Fruit fly (Drosophila melanogaster) whole organism, embryonic: ENCODE data around the gene CG13385.

Experiments used
- ATbp ChIP-seq: fragments of 200-800 bp; sonication (Bioruptor generic); optimal IDR thresholded peaks from 2 replicates; lab custom pipeline; 2017; ENCODE audit warnings: missing biosample characterization, mild to moderate bottlenecking, missing genetic modification characterization, missing genetic modification reagents
- CG10462 ChIP-seq: fragments of 200-800 bp; sonication (Bioruptor generic); optimal IDR thresholded peaks from 2 replicates; lab custom pipeline; 2016; ENCODE audit warnings: missing biosample characterization, missing genetic modification characterization
- CG11695 ChIP-seq: fragments of 200-800 bp; sonication (Bioruptor generic); IDR thresholded peaks from 3 replicates; pipeline ENCODE4 v1.3.6; 2022; ENCODE audit warnings: missing biosample characterization, missing genetic modification characterization
- CG1233 ChIP-seq: fragments of 200-800 bp; sonication (Bioruptor generic); optimal IDR thresholded peaks from 4 replicates; lab custom pipeline; 2018; ENCODE audit warnings: missing biosample characterization, mild to moderate bottlenecking, missing genetic modification characterization
- CG12659 ChIP-seq: fragments of 200-800 bp; sonication (Bioruptor generic); optimal IDR thresholded peaks from 3 replicates; lab custom pipeline; 2017; ENCODE audit warnings: mild to moderate bottlenecking, missing biosample characterization, missing genetic modification reagents, missing genetic modification characterization
- CG13296 ChIP-seq: fragments of 200-800 bp; sonication (Bioruptor generic); optimal IDR thresholded peaks from 3 replicates; lab custom pipeline; 2018; ENCODE audit warnings: missing biosample characterization, mild to moderate bottlenecking, missing genetic modification characterization
- CG2199 ChIP-seq: fragments of 200-800 bp; sonication (Bioruptor generic); IDR thresholded peaks from 3 replicates; pipeline ENCODE4 v1.3.6; 2022; ENCODE audit warnings: missing biosample characterization, missing genetic modification characterization
- CG2202 ChIP-seq: fragments of 200-800 bp; sonication (Bioruptor generic); optimal IDR thresholded peaks from 2 replicates; lab custom pipeline; 2018; ENCODE audit warnings: missing biosample characterization, mild to moderate bottlenecking, missing genetic modification characterization
- CG3163 ChIP-seq: fragments of 200-800 bp; sonication (Bioruptor generic); optimal IDR thresholded peaks from 3 replicates; lab custom pipeline; 2016; ENCODE audit warnings: missing biosample characterization, missing genetic modification characterization
- CG3407 ChIP-seq: fragments of 200-800 bp; sonication (Bioruptor generic); optimal IDR thresholded peaks from 2 replicates; lab custom pipeline; 2018; ENCODE audit warnings: missing biosample characterization, mild to moderate bottlenecking, missing genetic modification characterization
- CG34224 ChIP-seq: fragments of 200-800 bp; sonication (Bioruptor generic); IDR thresholded peaks from 3 replicates; pipeline ENCODE4 v1.3.6; 2022; ENCODE audit warnings: missing biosample characterization, missing genetic modification characterization; ENCODE audit not compliant: partially characterized antibody
- CG3726 ChIP-seq: fragments of 200-800 bp; sonication (Bioruptor generic); IDR thresholded peaks from 3 replicates; pipeline ENCODE4, ENCODE4 v1.3.6; 2022; ENCODE audit warnings: missing biosample characterization, missing genetic modification characterization
- CG42726 ChIP-seq: fragments of 200-800 bp; sonication (Bioruptor generic); IDR thresholded peaks from 2 replicates; pipeline ENCODE4 v1.3.6; 2022; ENCODE audit warnings: missing biosample characterization, missing genetic modification characterization; ENCODE audit not compliant: partially characterized antibody
- CG6765 ChIP-seq: fragments of 200-800 bp; sonication (Bioruptor generic); optimal IDR thresholded peaks from 3 replicates; lab custom pipeline; 2017; ENCODE audit warnings: missing biosample characterization, mild to moderate bottlenecking, missing genetic modification characterization
- CG7271 ChIP-seq: fragments of 200-800 bp; sonication (Bioruptor generic); optimal IDR thresholded peaks from 2 replicates; lab custom pipeline; 2018; ENCODE audit warnings: missing biosample characterization, mild to moderate bottlenecking, missing genetic modification characterization, moderate library complexity
- CG7556 ChIP-seq: fragments of 200-800 bp; sonication (Bioruptor generic); optimal IDR thresholded peaks from 2 replicates; lab custom pipeline; 2017; ENCODE audit warnings: missing biosample characterization, mild to moderate bottlenecking, missing genetic modification characterization
- CG9797 ChIP-seq: fragments of 200-800 bp; sonication (Bioruptor generic); optimal IDR thresholded peaks from 3 replicates; lab custom pipeline; 2018; ENCODE audit warnings: missing biosample characterization, mild to moderate bottlenecking, missing genetic modification characterization
- E2f2 ChIP-seq: fragments of 200-800 bp; sonication (Bioruptor generic); IDR thresholded peaks from 2 replicates; pipeline ENCODE4 v1.3.6; 2022; ENCODE audit warnings: missing biosample characterization, missing genetic modification characterization
- Ets65A ChIP-seq: fragments of 200-800 bp; sonication (Bioruptor generic); peaks from one replicate; lab custom pipeline; 2016; ENCODE audit warnings: missing biosample characterization, missing genetic modification characterization
- HmgZ ChIP-seq: fragments of 200-800 bp; sonication (Bioruptor generic); optimal IDR thresholded peaks from 2 replicates; lab custom pipeline; 2018; ENCODE audit warnings: missing biosample characterization, mild to moderate bottlenecking, missing genetic modification characterization
- Med ChIP-seq: fragments of 200-800 bp; sonication (Bioruptor generic); peaks from one replicate; lab custom pipeline; 2016; ENCODE audit warnings: missing biosample characterization, missing genetic modification characterization, mild to moderate bottlenecking, inconsistent platforms, moderate library complexity
- Meics ChIP-seq: fragments of 200-800 bp; sonication (Bioruptor generic); optimal IDR thresholded peaks from 2 replicates; lab custom pipeline; 2017; ENCODE audit warnings: missing biosample characterization, mild to moderate bottlenecking, missing genetic modification characterization
- Myb ChIP-seq: fragments of 200-800 bp; sonication (Bioruptor generic); optimal IDR thresholded peaks from 2 replicates; lab custom pipeline; 2016; ENCODE audit warnings: missing biosample characterization, missing genetic modification characterization
- NFAT ChIP-seq: fragments of 200-800 bp; sonication (Bioruptor generic); IDR thresholded peaks from 2 replicates; pipeline ENCODE4 v1.3.6; 2022; ENCODE audit warnings: missing biosample characterization, missing genetic modification characterization
- Opbp ChIP-seq: fragments of 200-800 bp; sonication (Bioruptor generic); IDR thresholded peaks from 3 replicates; pipeline ENCODE4 v1.3.6; 2022; ENCODE audit warnings: missing biosample characterization, missing genetic modification characterization; ENCODE audit not compliant: partially characterized antibody
- Rx ChIP-seq: fragments of 200-800 bp; sonication (Bioruptor generic); IDR thresholded peaks from 2 replicates; pipeline ENCODE4 v1.3.6; 2022; ENCODE audit warnings: missing biosample characterization, missing genetic modification characterization
- Trl ChIP-seq, 3 experiments: fragments of >200 bp in 2 of 3; fragments of 200-800 bp in 1 of 3; sonication (Bioruptor generic) in 1 of 3; optimal IDR thresholded peaks; 2 replicates in 1 of 3; 3 replicates in 2 of 3; lab custom pipeline; 2016 to 2017; ENCODE audit warnings: missing biosample characterization in 1 of 3, missing genetic modification characterization in 1 of 3
- Vsx1 ChIP-seq: fragments of 200-800 bp; sonication (Bioruptor generic); optimal IDR thresholded peaks from 2 replicates; lab custom pipeline; 2017; ENCODE audit warnings: missing biosample characterization, mild to moderate bottlenecking, missing genetic modification characterization, missing genetic modification reagents
- ara ChIP-seq: fragments of 200-800 bp; sonication (Bioruptor generic); IDR thresholded peaks from 2 replicates; pipeline ENCODE4 v1.3.6; 2022; ENCODE audit warnings: missing biosample characterization, missing genetic modification characterization
- ci ChIP-seq: fragments of 200-800 bp; sonication (Bioruptor generic); IDR thresholded peaks from 3 replicates; pipeline ENCODE4 v1.3.6; 2022; ENCODE audit warnings: missing biosample characterization, missing genetic modification characterization
- ewg ChIP-seq: fragments of 200-800 bp; sonication (Bioruptor generic); optimal IDR thresholded peaks from 3 replicates; lab custom pipeline; 2017; ENCODE audit warnings: mild to moderate bottlenecking, missing biosample characterization, missing genetic modification reagents, missing genetic modification characterization
- gro ChIP-seq: fragments of 200-800 bp; sonication (Bioruptor generic); optimal IDR thresholded peaks from 2 replicates; lab custom pipeline; 2016; ENCODE audit warnings: missing biosample characterization, missing genetic modification characterization
- nerfin-2 ChIP-seq: fragments of 200-800 bp; sonication (Bioruptor generic); IDR thresholded peaks from 2 replicates; pipeline ENCODE4 v1.3.6; 2022; ENCODE audit warnings: missing biosample characterization, missing genetic modification characterization; ENCODE audit not compliant: partially characterized antibody
- nom ChIP-seq: fragments of 200-800 bp; sonication (Bioruptor generic); optimal IDR thresholded peaks from 2 replicates; lab custom pipeline; 2017; ENCODE audit warnings: missing biosample characterization, missing genetic modification characterization, mild to moderate bottlenecking, moderate library complexity, missing genetic modification reagents
- pb ChIP-seq: fragments of 200-800 bp; sonication (Bioruptor generic); optimal IDR thresholded peaks from 3 replicates; lab custom pipeline; 2016; ENCODE audit warnings: missing biosample characterization, missing genetic modification characterization
- sens ChIP-seq: fragments of 200-800 bp; sonication (Bioruptor generic); peaks from one replicate; lab custom pipeline; 2016; ENCODE audit warnings: missing biosample characterization, missing genetic modification characterization
- sisA ChIP-seq: fragments of 200-800 bp; sonication (Bioruptor generic); IDR thresholded peaks from 2 replicates; pipeline ENCODE4 v1.3.6; 2022; ENCODE audit warnings: missing biosample characterization, missing genetic modification characterization
- slbo ChIP-seq: fragments of 200-800 bp; sonication (Bioruptor generic); IDR thresholded peaks from 2 replicates; pipeline ENCODE4 v1.3.6; 2022; ENCODE audit warnings: missing biosample characterization, missing genetic modification characterization
- so ChIP-seq: fragments of 200-800 bp; sonication (Bioruptor generic); IDR thresholded peaks from 3 replicates; pipeline ENCODE4 v1.3.6; 2022; ENCODE audit warnings: missing biosample characterization, missing genetic modification characterization
- sob ChIP-seq: fragments of 200-800 bp; sonication (Bioruptor generic); IDR thresholded peaks from 2 replicates; pipeline ENCODE4 v1.3.6; 2022; ENCODE audit warnings: missing biosample characterization, missing genetic modification characterization
- sr ChIP-seq: fragments of 200-800 bp; sonication (Bioruptor generic); IDR thresholded peaks from 3 replicates; pipeline ENCODE4 v1.3.6; 2022; ENCODE audit warnings: missing biosample characterization, missing genetic modification characterization
- tin ChIP-seq: fragments of 200-800 bp; sonication (Bioruptor generic); optimal IDR thresholded peaks from 3 replicates; lab custom pipeline; 2016; ENCODE audit warnings: missing biosample characterization, missing genetic modification characterization

CG13385 gene

DNA sequence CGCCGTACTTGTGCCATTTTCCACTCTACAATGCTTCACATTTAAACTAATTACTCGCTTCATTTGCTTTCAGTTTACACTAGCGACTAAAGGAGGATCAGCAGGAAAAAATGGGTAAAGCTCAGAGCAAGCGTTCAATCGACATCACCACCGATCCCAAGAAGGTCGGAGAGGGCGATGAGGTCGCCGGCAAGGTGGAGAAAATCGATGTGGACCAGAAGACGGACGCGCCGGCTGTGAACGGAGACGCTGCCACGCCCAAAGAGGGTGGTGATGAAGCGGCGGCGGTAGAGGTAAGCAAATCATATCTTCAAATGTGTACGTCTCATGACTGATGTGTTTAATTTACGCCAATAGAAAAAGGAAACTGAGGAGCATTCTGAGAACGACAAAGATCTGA, 30.4 kb downstream of the CG13385 start:
- peak; percentile 63 for TF ChIP-seq Med
- no peak for TF ChIP-seq CG11695 (GFP tag; lab: Robert Waterston, UW)

DNA sequence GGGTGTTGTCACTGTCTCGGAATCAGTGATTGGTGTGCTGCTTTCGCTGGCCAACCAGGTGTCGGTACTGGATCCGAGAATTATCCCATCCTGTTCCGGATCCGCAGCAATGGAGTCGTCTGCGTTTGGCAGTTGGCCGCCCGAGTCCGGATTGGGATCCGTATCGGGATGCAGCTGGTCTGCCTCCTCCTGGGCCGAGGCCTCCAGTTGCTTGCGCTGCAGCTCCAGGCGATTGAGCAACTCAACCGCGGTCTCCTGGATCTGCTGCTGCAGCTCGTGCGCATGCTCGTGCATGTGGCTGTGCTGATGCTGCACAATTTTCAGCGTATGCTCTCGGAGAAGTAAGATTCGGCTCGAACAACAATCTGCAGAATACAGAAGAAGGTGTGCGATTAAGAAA, 35.7 kb downstream of the CG13385 start:
- 0 out of 2 replicates have a peak, but pooled peaks have one; percentile 15 for TF ChIP-seq ara (GFP tag; lab: Robert Waterston, UW)
- TF ChIP-seq Rx (GFP tag; lab: Robert Waterston, UW): no peak
- no peak for TF ChIP-seq Myb
- TF ChIP-seq CG7556: no peak
- no peak for TF ChIP-seq CG6765 (GFP tag; lab: Kevin White, UChicago)
- no peak for TF ChIP-seq CG12659 (GFP tag; lab: Kevin White, UChicago)
- 0 out of 2 replicates have a peak, but pooled peaks have one; percentile 19 for TF ChIP-seq sisA (GFP tag; lab: Robert Waterston, UW)
- no peak for TF ChIP-seq sr
- TF ChIP-seq sob: 0 out of 2 replicates have a peak, but pooled peaks have one; percentile 12
- no peak for TF ChIP-seq CG42726
- TF ChIP-seq CG2202 (tag; lab: Kevin White, UChicago): no peak
- TF ChIP-seq pb (GFP tag; lab: Kevin White, UChicago): no peak
- no peak for TF ChIP-seq Vsx1 (GFP tag; lab: Kevin White, UChicago)
- TF ChIP-seq CG10462 (GFP tag; lab: Kevin White, UChicago): no peak
- no peak for TF ChIP-seq CG3407 (GFP tag; lab: Kevin White, UChicago)
- TF ChIP-seq ci (GFP tag; lab: Robert Waterston, UW): no peak
- TF ChIP-seq CG1233: no peak
- no peak for TF ChIP-seq nerfin-2
- no peak for TF ChIP-seq slbo (GFP tag; lab: Robert Waterston, UW)
- TF ChIP-seq CG3726 (GFP tag; lab: Robert Waterston, UW): 0 out of 3 replicates have a peak, but pooled peaks have one; percentile 25
- peak; percentile 91 for TF ChIP-seq Ets65A
- TF ChIP-seq ATbp: no peak
- TF ChIP-seq tin (GFP tag; lab: Kevin White, UChicago): no peak
- TF ChIP-seq CG13296 (GFP tag; lab: Kevin White, UChicago): no peak
- TF ChIP-seq sens (GFP tag; lab: Kevin White, UChicago): no peak
- no peak for TF ChIP-seq gro (GFP tag; lab: Kevin White, UChicago)
- TF ChIP-seq CG7271 (tag; lab: Kevin White, UChicago): no peak
- no peak for TF ChIP-seq E2f2 (GFP tag; lab: Robert Waterston, UW)
- 0 out of 3 replicates have a peak, but pooled peaks have one; percentile 11 for TF ChIP-seq so (GFP tag; lab: Robert Waterston, UW)
- TF ChIP-seq ewg (GFP tag; lab: Kevin White, UChicago): peak; percentile 16

DNA sequence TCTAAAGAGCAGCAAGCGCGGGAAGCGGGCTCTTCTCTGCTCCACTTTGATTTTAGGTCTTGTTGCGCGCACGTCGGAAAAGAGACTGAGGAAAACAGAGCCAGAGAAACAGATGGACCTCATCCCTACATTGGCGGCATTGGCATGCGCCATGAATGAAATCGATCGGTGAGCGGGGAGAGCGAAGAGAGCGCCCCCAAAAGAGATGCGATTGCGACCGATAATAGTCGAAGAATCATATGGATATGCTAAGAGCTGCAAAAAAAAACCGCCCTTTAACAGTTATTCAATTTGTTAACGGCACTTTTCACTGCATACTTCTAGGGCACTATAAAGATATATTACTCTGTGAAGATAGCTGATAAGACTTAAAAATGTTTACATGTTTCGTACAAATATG, 37.1 kb downstream of the CG13385 start, which contains the start of gene grk:
grk (minus strand) TSS at position 87 of the 400 bp plus-strand sequence.
- TF ChIP-seq CG3163 (GFP tag; lab: Kevin White, UChicago) (peak; percentile 75), nom (GFP tag; lab: Kevin White, UChicago) (peak; percentile 16), CG34224 (GFP tag; lab: Robert Waterston, UW) (peak; percentile 34; the same call in 1 of the 3 replicates), Meics (no peak), Opbp (GFP tag; lab: Robert Waterston, UW) (0 out of 3 replicates have a peak, but pooled peaks have one; percentile 45), NFAT (GFP tag; lab: Robert Waterston, UW) (0 out of 2 replicates have a peak, but pooled peaks have one; percentile 28), Trl (optimal IDR thresholded peaks at IDR 0.05; lab: Kevin White, UChicago) (peak; percentile 55 to 60), Trl (GFP tag; optimal IDR thresholded peaks at IDR 0.05; lab: Kevin White, UChicago) (no peak), HmgZ (no peak), CG2199 (GFP tag; lab: Robert Waterston, UW) (peak; percentile 78; the same call in 2 of the 3 replicates), CG9797 (GFP tag; lab: Kevin White, UChicago) (no peak)
